Fruit fly (Drosophila melanogaster): ENCODE results near the gene CG42371.

DNA sequence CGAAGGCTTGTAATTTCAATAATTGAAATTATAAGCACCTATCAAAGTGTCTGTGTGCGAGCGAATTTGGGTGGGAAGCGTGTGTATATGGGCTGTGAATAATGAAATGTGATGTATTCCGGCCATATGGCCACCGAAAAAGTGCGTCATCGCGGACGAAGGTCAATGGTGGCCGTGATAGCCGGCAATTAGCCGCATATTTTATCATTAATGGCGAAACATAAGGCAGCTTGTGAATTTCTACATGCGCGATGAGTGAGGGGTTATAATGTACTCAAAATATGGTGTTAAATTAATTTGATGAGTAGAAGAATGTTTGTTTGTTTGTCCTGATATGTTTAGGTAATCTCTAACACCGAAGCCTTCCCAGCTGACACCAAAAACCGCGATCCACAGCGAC lies 25.6 kb downstream of the CG42371 start:
- TF ChIP-seq fru (GFP tag; optimal IDR thresholded peaks at IDR 0.05) (no peak), foxo (GFP tag; optimal IDR thresholded peaks at IDR 0.05) (no peak), pan (optimal IDR thresholded peaks at IDR 0.05) (no peak), Myc (optimal IDR thresholded peaks at IDR 0.05) (no peak), CG9705 (GFP tag; optimal IDR thresholded peaks at IDR 0.05) (no peak), ey (GFP tag; optimal IDR thresholded peaks at IDR 0.05) (no peak), psq (GFP tag; optimal IDR thresholded peaks at IDR 0.05) (no peak), Mio (GFP tag; optimal IDR thresholded peaks at IDR 0.05) (no peak), Hr83 (GFP tag; optimal IDR thresholded peaks at IDR 0.05; ENCODE audit: poor library complexity, severe bottlenecking) (no peak), woc (GFP tag; optimal IDR thresholded peaks at IDR 0.05) (no peak), lola (GFP tag; optimal IDR thresholded peaks at IDR 0.05) (no peak)

Data from whole organism, wandering third instar larva.